In genomic region chrIII:5814799-5815198, ce11 we compare ENCODE assay signal across 1 worm cellular context.
TF ChIP-seq lines count a peak whose summit lies in the region.

Gene R12B2.7 (plus strand): TSS chrIII:5815045.

TF ChIP-seq in whole organism, L1 larva, 84 proteins besides CTCF, POLR2A, EP300 and RAD21 (continued from another document):
- TF ChIP-seq elt-2 (tag; optimal IDR thresholded peaks at IDR 0.05; lab: Kevin White, UChicago) = no peak
- TF ChIP-seq nhr-71 (tag; optimal IDR thresholded peaks at IDR 0.05; lab: Kevin White, UChicago) = peak; percentile 57
- TF ChIP-seq nhr-84 (tag; optimal IDR thresholded peaks at IDR 0.05; lab: Kevin White, UChicago) = no peak
- no peak for TF ChIP-seq pax-3 (tag; optimal IDR thresholded peaks at IDR 0.05; lab: Kevin White, UChicago)
- TF ChIP-seq lin-39 (tag; optimal IDR thresholded peaks at IDR 0.05; lab: Kevin White, UChicago) = no peak
- TF ChIP-seq mab-9 (GFP tag; IDR thresholded peaks at IDR 0.05; lab: Robert Waterston, UW) = no peak
- no peak for TF ChIP-seq lin-13 (GFP tag; optimal IDR thresholded peaks at IDR 0.05; lab: Kevin White, UChicago)
- no peak for TF ChIP-seq Y116A8C.19 (tag; optimal IDR thresholded peaks at IDR 0.05; lab: Kevin White, UChicago; ENCODE audit: borderline replicate concordance)
- TF ChIP-seq unc-98 (GFP tag; IDR thresholded peaks at IDR 0.05; lab: Robert Waterston, UW) = no peak
- TF ChIP-seq hlh-4 (tag; optimal IDR thresholded peaks at IDR 0.05; lab: Kevin White, UChicago) = no peak
- TF ChIP-seq lin-14 (GFP tag; optimal IDR thresholded peaks at IDR 0.05; lab: Kevin White, UChicago) = peak; percentile 59
- TF ChIP-seq mdl-1 (tag; optimal IDR thresholded peaks at IDR 0.05; lab: Kevin White, UChicago) = peak in 1 of 2 experiments; percentile 10
- TF ChIP-seq mef-2 (tag; optimal IDR thresholded peaks at IDR 0.05; lab: Kevin White, UChicago) = no peak
- no peak for TF ChIP-seq aha-1 (tag; optimal IDR thresholded peaks at IDR 0.05; lab: Kevin White, UChicago)
- no peak for TF ChIP-seq ceh-63 (GFP tag; optimal IDR thresholded peaks at IDR 0.05; lab: Kevin White, UChicago)
- no peak for TF ChIP-seq zip-4 (GFP tag; optimal IDR thresholded peaks at IDR 0.05; lab: Kevin White, UChicago)
- TF ChIP-seq xbp-1 (tag; optimal IDR thresholded peaks at IDR 0.05; lab: Kevin White, UChicago) = no peak
- TF ChIP-seq ceh-90 (tag; optimal IDR thresholded peaks at IDR 0.05; lab: Kevin White, UChicago) = no peak
- TF ChIP-seq lin-15B (tag; optimal IDR thresholded peaks at IDR 0.05; lab: Kevin White, UChicago) = no peak
- TF ChIP-seq nhr-12 (tag; optimal IDR thresholded peaks at IDR 0.05; lab: Kevin White, UChicago) = no peak
- TF ChIP-seq unc-62 (GFP tag; optimal IDR thresholded peaks at IDR 0.05; lab: Kevin White, UChicago) = no peak
- peak; percentile 39 for TF ChIP-seq nhr-90 (tag; optimal IDR thresholded peaks at IDR 0.05; lab: Kevin White, UChicago; ENCODE audit: poor library complexity)
- TF ChIP-seq ets-5 (GFP tag; IDR thresholded peaks at IDR 0.05; lab: Robert Waterston, UW) = no peak
- TF ChIP-seq fkh-4 (tag; optimal IDR thresholded peaks at IDR 0.05; lab: Kevin White, UChicago; ENCODE audit: borderline replicate concordance) = no peak
- TF ChIP-seq pqm-1 (tag; optimal IDR thresholded peaks at IDR 0.05; lab: Kevin White, UChicago) = no peak
- TF ChIP-seq unc-86 (tag; optimal IDR thresholded peaks at IDR 0.05; lab: Kevin White, UChicago) = no peak
- TF ChIP-seq unc-30 (tag; optimal IDR thresholded peaks at IDR 0.05; lab: Kevin White, UChicago) = no peak
- peak; percentile 51 for TF ChIP-seq blmp-1 (tag; optimal IDR thresholded peaks at IDR 0.05; lab: Kevin White, UChicago)
- no peak for TF ChIP-seq mep-1 (tag; optimal IDR thresholded peaks at IDR 0.05; lab: Kevin White, UChicago)
- no peak for TF ChIP-seq nhr-237 (tag; optimal IDR thresholded peaks at IDR 0.05; lab: Kevin White, UChicago)
- no peak for TF ChIP-seq sptf-1 (tag; optimal IDR thresholded peaks at IDR 0.05; lab: Kevin White, UChicago)
- no peak for TF ChIP-seq ztf-11 (tag; optimal IDR thresholded peaks at IDR 0.05; lab: Kevin White, UChicago)
- no peak for TF ChIP-seq sox-4 (tag; optimal IDR thresholded peaks at IDR 0.05; lab: Kevin White, UChicago)
- no peak for TF ChIP-seq ces-1 (GFP tag; optimal IDR thresholded peaks at IDR 0.05; lab: Kevin White, UChicago)
- TF ChIP-seq ztf-4 (tag; optimal IDR thresholded peaks at IDR 0.05; lab: Kevin White, UChicago) = no peak
- TF ChIP-seq vab-15 (tag; optimal IDR thresholded peaks at IDR 0.05; lab: Kevin White, UChicago) = no peak
- TF ChIP-seq C34B4.2 (tag; optimal IDR thresholded peaks at IDR 0.05; lab: Kevin White, UChicago) = no peak
- peak; percentile 90 for TF ChIP-seq nhr-85 (tag; lab: Kevin White, UChicago)
